Fruit fly (Drosophila melanogaster): ENCODE results near the gene Ada.

Gene Ada

dm6 chr3R:9051937-9052680 is 12.9 kb upstream of the Ada start, which contains the start of gene Kdm2 (continued):
- TF ChIP-seq Trl (optimal IDR thresholded peaks at IDR 0.05), result no peak
- TF ChIP-seq Trl (GFP tag; optimal IDR thresholded peaks at IDR 0.05), result no peak
- TF ChIP-seq gt (GFP tag; IDR thresholded peaks at IDR 0.05), result no peak
- no peak for TF ChIP-seq Taf1 (GFP tag; IDR thresholded peaks at IDR 0.05)
- no peak for TF ChIP-seq Asciz (GFP tag; optimal IDR thresholded peaks at IDR 0.05)
- peak; percentile 16 for TF ChIP-seq CG18011 (GFP tag; optimal IDR thresholded peaks at IDR 0.05)
- TF ChIP-seq CG31365 (tag; optimal IDR thresholded peaks at IDR 0.05), result peak; percentile 7
- no peak for TF ChIP-seq slou (GFP tag; optimal IDR thresholded peaks at IDR 0.05)
- TF ChIP-seq lov (optimal IDR thresholded peaks at IDR 0.05), result no peak
- TF ChIP-seq lov (GFP tag; IDR thresholded peaks at IDR 0.05), result no peak
- no peak for TF ChIP-seq sug (tag; optimal IDR thresholded peaks at IDR 0.05)
- TF ChIP-seq H15 (GFP tag; IDR thresholded peaks at IDR 0.05), result no peak
- TF ChIP-seq Hr39 (optimal IDR thresholded peaks at IDR 0.05), result no peak
- peak; percentile 21 for TF ChIP-seq CG34376 (GFP tag; optimal IDR thresholded peaks at IDR 0.05)
- no peak for TF ChIP-seq Xrp1 (GFP tag; IDR thresholded peaks at IDR 0.05)
- TF ChIP-seq Neu2 (GFP tag; optimal IDR thresholded peaks at IDR 0.05; ENCODE audit: borderline replicate concordance), result no peak
- TF ChIP-seq CrebB (tag; optimal IDR thresholded peaks at IDR 0.05), result no peak
- TF ChIP-seq CG12155 (GFP tag; optimal IDR thresholded peaks at IDR 0.05), result peak; percentile 12
- TF ChIP-seq CG7372 (GFP tag; IDR thresholded peaks at IDR 0.05), result no peak
- TF ChIP-seq Med (GFP tag), result peak; percentile 88
- TF ChIP-seq Gug (GFP tag; IDR thresholded peaks at IDR 0.05), result no peak
- no peak for TF ChIP-seq CG4328 (GFP tag; optimal IDR thresholded peaks at IDR 0.05)
- TF ChIP-seq NC2α (GFP tag; optimal IDR thresholded peaks at IDR 0.05), result no peak
- TF ChIP-seq otp (GFP tag; IDR thresholded peaks at IDR 0.05), result no peak
- peak; percentile 73 for TF ChIP-seq sens (GFP tag)
- no peak for TF ChIP-seq Side (GFP tag; optimal IDR thresholded peaks at IDR 0.05)
- TF ChIP-seq vfl (GFP tag; optimal IDR thresholded peaks at IDR 0.05), result no peak
- no peak for TF ChIP-seq pan (optimal IDR thresholded peaks at IDR 0.05)
- TF ChIP-seq pan (GFP tag; optimal IDR thresholded peaks at IDR 0.05 in 1 of 2, IDR thresholded peaks at IDR 0.05 in 1 of 2), result no peak
- TF ChIP-seq aop (GFP tag; IDR thresholded peaks at IDR 0.05), result no peak
- TF ChIP-seq CG17359 (tag; optimal IDR thresholded peaks at IDR 0.05), result peak; percentile 30
- no peak for TF ChIP-seq CG16815 (GFP tag; optimal IDR thresholded peaks at IDR 0.05)
- TF ChIP-seq MTF-1 (GFP tag; optimal IDR thresholded peaks at IDR 0.05; ENCODE audit: borderline replicate concordance), result peak; percentile 63
- TF ChIP-seq cas (GFP tag; IDR thresholded peaks at IDR 0.05), result no peak
- no peak for TF ChIP-seq Mes4 (GFP tag; optimal IDR thresholded peaks at IDR 0.05)
- no peak for TF ChIP-seq Poxn (GFP tag; IDR thresholded peaks at IDR 0.05)
- no peak for TF ChIP-seq HLH54F (GFP tag; optimal IDR thresholded peaks at IDR 0.05)
- peak; percentile 31 for TF ChIP-seq CG7839 (tag; optimal IDR thresholded peaks at IDR 0.05)
- no peak for TF ChIP-seq grn (GFP tag; optimal IDR thresholded peaks at IDR 0.05)
- TF ChIP-seq CG17186 (GFP tag; optimal IDR thresholded peaks at IDR 0.05), result no peak
- TF ChIP-seq Dll (GFP tag; IDR thresholded peaks at IDR 0.05; ENCODE audit: partially characterized antibody), result no peak
- no peak for TF ChIP-seq CG9727 (GFP tag; optimal IDR thresholded peaks at IDR 0.05)
- TF ChIP-seq CG14050 (GFP tag; IDR thresholded peaks at IDR 0.05), result no peak
- TF ChIP-seq vvl (GFP tag; IDR thresholded peaks at IDR 0.05), result no peak
- no peak for TF ChIP-seq Bteb2 (GFP tag; optimal IDR thresholded peaks at IDR 0.05)
- no peak for TF ChIP-seq cwo (GFP tag; optimal IDR thresholded peaks at IDR 0.05)
- TF ChIP-seq CG9876 (GFP tag; optimal IDR thresholded peaks at IDR 0.05), result no peak
- no peak for TF ChIP-seq CG4424 (GFP tag; optimal IDR thresholded peaks at IDR 0.05)
- no peak for TF ChIP-seq bigmax (GFP tag; optimal IDR thresholded peaks at IDR 0.05)
- no peak for TF ChIP-seq seq (GFP tag; IDR thresholded peaks at IDR 0.05)
- TF ChIP-seq tio (GFP tag; optimal IDR thresholded peaks at IDR 0.05), result no peak
- no peak for TF ChIP-seq CG16779 (GFP tag; IDR thresholded peaks at IDR 0.05)
- TF ChIP-seq gem (tag; optimal IDR thresholded peaks at IDR 0.05), result peak; percentile 12
